Worm (Caenorhabditis elegans): Measurements from ENCODE around the gene Y62E10A.20.

Gene Y62E10A.20

DNA sequence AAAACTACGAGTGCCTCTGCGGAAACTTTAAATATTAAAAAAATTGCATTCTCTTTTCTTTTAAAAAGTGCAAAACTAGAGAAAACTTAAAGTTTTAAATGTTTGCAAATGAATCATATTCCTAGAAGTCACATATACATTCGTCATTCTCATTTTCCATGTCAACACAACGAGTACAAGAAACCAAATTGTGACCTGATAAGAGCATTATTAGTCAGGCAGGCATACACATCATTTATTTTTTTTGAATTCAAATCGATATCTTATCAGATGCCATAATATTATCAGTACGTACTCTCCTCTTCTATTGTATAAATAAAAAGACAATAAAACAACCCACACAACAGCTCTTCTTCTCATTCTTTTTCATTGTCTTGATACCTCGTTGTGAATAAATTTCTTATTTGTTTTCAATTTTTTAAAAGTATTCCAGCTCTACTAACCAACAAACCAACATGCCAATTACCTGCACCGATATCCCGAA lies 38.6 kb downstream of the Y62E10A.20 start, which contains the start of gene W02A2.9 (continued):
- TF ChIP-seq php-3 (GFP tag; IDR thresholded peaks at IDR 0.05) (0 out of 2 replicates have a peak, but pooled peaks have one; percentile 28), nhr-28 (tag; optimal IDR thresholded peaks at IDR 0.05) (peak; percentile 57), dve-1 (tag; optimal IDR thresholded peaks at IDR 0.05; ENCODE audit: insufficient read depth) (peak; percentile 72), nhr-42 (GFP tag; IDR thresholded peaks at IDR 0.05) (no peak), nhr-48 (tag; optimal IDR thresholded peaks at IDR 0.05) (peak; percentile 41), mdl-1 (tag; optimal IDR thresholded peaks at IDR 0.05) (peak in 1 of 2 experiments; percentile 37), dmd-6 (GFP tag; IDR thresholded peaks at IDR 0.05) (peak; percentile 86)

DNA sequence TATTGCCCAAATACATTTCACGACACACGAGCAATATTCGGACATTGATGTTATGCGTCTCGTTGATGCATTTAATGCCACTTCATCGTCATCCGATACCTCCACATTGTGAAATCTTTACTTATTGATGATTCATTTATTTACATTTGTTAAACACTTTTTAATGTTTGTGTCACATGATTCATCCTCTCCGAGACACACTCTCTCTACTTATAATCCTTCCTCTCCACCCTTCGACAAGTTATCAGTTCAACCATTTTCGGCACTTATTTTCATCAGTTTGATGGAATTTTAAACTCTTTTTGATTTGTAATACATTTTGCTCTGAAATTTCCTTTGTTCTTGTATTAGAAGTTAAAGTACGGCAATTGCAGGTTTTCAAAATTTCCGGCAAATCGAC lies 39.8 kb downstream of the Y62E10A.20 start:
- TF ChIP-seq zip-11 (GFP tag; IDR thresholded peaks at IDR 0.05) = no peak
- TF ChIP-seq dmd-8 (GFP tag; IDR thresholded peaks at IDR 0.05) = no peak
- TF ChIP-seq tag-97 (GFP tag; IDR thresholded peaks at IDR 0.05) = no peak
- no peak for TF ChIP-seq lin-13 (GFP tag; optimal IDR thresholded peaks at IDR 0.05)
- no peak for TF ChIP-seq lsy-2 (tag; optimal IDR thresholded peaks at IDR 0.05)
- TF ChIP-seq nhr-102 (tag; optimal IDR thresholded peaks at IDR 0.05) = no peak
- no peak for TF ChIP-seq Y75B8A.6 (GFP tag; IDR thresholded peaks at IDR 0.05)
- no peak for TF ChIP-seq tra-1 (GFP tag; IDR thresholded peaks at IDR 0.05)
- TF ChIP-seq mxl-2 (GFP tag; conservative IDR thresholded peaks at IDR 0.05) = no peak
- peak; percentile 35 for TF ChIP-seq pqm-1 (tag; optimal IDR thresholded peaks at IDR 0.05)
- no peak for TF ChIP-seq nhr-237 (tag; optimal IDR thresholded peaks at IDR 0.05)
- TF ChIP-seq hlh-11 (tag; optimal IDR thresholded peaks at IDR 0.05) = peak; percentile 39
- no peak for TF ChIP-seq pha-4 (GFP tag; IDR thresholded peaks at IDR 0.05)
- TF ChIP-seq pha-4 (tag; optimal IDR thresholded peaks at IDR 0.05) = peak; percentile 90
- no peak for TF ChIP-seq nhr-10 (tag; optimal IDR thresholded peaks at IDR 0.05)
- no peak for TF ChIP-seq lin-15B (tag; optimal IDR thresholded peaks at IDR 0.05)
- no peak for TF ChIP-seq mdl-1 (tag; optimal IDR thresholded peaks at IDR 0.05)
- no peak for TF ChIP-seq skn-1 (tag; optimal IDR thresholded peaks at IDR 0.05)
- TF ChIP-seq daf-16 (GFP tag; optimal IDR thresholded peaks at IDR 0.05) = no peak
- peak; percentile 40 for TF ChIP-seq daf-16 (tag; optimal IDR thresholded peaks at IDR 0.05)
- TF ChIP-seq unc-62 (GFP tag; optimal IDR thresholded peaks at IDR 0.05 in 1 of 2) = no peak
- TF ChIP-seq unc-62 (tag; optimal IDR thresholded peaks at IDR 0.05) = no peak
- no peak for TF ChIP-seq spr-1 (tag; optimal IDR thresholded peaks at IDR 0.05)
- TF ChIP-seq dve-1 (tag; optimal IDR thresholded peaks at IDR 0.05; ENCODE audit: insufficient read depth) = peak; percentile 72
- peak; percentile 54 for TF ChIP-seq dmd-6 (GFP tag; IDR thresholded peaks at IDR 0.05)
- TF ChIP-seq nhr-28 (tag; optimal IDR thresholded peaks at IDR 0.05) = peak; percentile 35
- no peak for TF ChIP-seq zfp-2 (tag; optimal IDR thresholded peaks at IDR 0.05)
- TF ChIP-seq aha-1 (tag) = peak; percentile 40
- TF ChIP-seq hlh-30 (tag; optimal IDR thresholded peaks at IDR 0.05; ENCODE audit: insufficient read depth) = peak; percentile 34
- TF ChIP-seq nhr-6 (tag; optimal IDR thresholded peaks at IDR 0.05) = peak; percentile 76
- TF ChIP-seq zag-1 (tag; optimal IDR thresholded peaks at IDR 0.05) = no peak

DNA sequence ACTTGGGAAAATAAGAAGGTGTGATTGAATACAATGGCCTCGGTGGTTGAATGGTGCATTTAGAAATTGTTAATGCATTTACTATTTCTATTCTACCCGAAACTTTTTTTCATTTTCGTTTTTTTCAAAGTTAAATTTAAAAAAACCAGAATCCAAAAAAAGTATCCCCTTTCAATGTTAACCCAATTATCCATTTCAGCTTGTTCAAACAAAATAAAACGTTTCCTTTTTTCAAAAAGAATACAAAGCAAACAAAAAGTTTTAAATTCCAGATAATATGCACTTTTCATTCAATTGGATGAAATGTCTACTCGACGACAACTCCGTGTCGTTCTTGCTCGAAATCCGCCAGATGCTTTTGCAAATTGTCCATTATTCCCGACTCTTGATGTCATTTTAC lies 43.3 kb downstream of the Y62E10A.20 start, which contains the start of gene W02A2.5:
Gene W02A2.5, plus strand, starts transcription at position 301 of the 400 bp plus-strand sequence.
- no peak for TF ChIP-seq snpc-4 (tag; optimal IDR thresholded peaks at IDR 0.05)
- peak in 1 of 2 experiments; percentile 62 for TF ChIP-seq unc-62 (GFP tag; optimal IDR thresholded peaks at IDR 0.05 in 1 of 2)
- TF ChIP-seq unc-62 (tag; optimal IDR thresholded peaks at IDR 0.05) = no peak

DNA sequence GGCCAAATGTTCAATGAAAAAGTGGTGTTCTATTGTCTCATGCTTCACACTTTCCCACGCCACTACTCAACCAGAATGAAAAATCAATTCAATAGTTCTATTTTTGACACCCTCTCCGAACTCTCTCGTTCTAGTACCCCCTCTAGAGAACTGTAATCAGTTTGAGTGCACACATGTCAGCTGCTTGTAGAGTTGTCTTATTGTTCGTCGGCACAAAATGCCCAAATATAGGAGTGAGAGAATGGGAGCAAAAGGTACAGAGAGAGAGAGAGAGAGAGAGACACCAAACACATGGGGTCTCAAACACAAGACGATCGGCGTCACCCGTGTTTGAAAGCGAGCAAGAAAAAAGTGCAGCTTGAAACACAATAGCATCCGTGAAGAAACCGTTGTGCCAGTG lies 51.6 kb downstream of the Y62E10A.20 start:
- peak; percentile 41 for TF ChIP-seq dve-1 (tag; optimal IDR thresholded peaks at IDR 0.05; ENCODE audit: insufficient read depth)
- TF ChIP-seq ceh-44 (GFP tag; IDR thresholded peaks at IDR 0.05) = no peak
- no peak for TF ChIP-seq vab-7 (GFP tag; IDR thresholded peaks at IDR 0.05)
- TF ChIP-seq madf-5 (GFP tag; IDR thresholded peaks at IDR 0.05) = no peak
- no peak for TF ChIP-seq ama-1 (optimal IDR thresholded peaks at IDR 0.05)
- TF ChIP-seq daf-19 (GFP tag; conservative IDR thresholded peaks at IDR 0.05) = no peak
- peak in 1 of 2 experiments; percentile 76 for TF ChIP-seq unc-62 (GFP tag; optimal IDR thresholded peaks at IDR 0.05 in 1 of 2)
- TF ChIP-seq unc-62 (tag; optimal IDR thresholded peaks at IDR 0.05) = no peak
- no peak for TF ChIP-seq ceh-32 (tag; optimal IDR thresholded peaks at IDR 0.05; ENCODE audit: poor library complexity)
- no peak for TF ChIP-seq dmd-8 (GFP tag; IDR thresholded peaks at IDR 0.05)
- TF ChIP-seq hlh-30 (tag; optimal IDR thresholded peaks at IDR 0.05; ENCODE audit: insufficient read depth) = peak; percentile 48
- TF ChIP-seq Y48G9A.11 (GFP tag; IDR thresholded peaks at IDR 0.05) = no peak
- TF ChIP-seq set-16 (GFP tag; IDR thresholded peaks at IDR 0.05) = no peak
- TF ChIP-seq snpc-1.2 (GFP tag; IDR thresholded peaks at IDR 0.05) = no peak
- TF ChIP-seq egl-27 (tag; optimal IDR thresholded peaks at IDR 0.05) = no peak
- TF ChIP-seq T26A8.4 (GFP tag; IDR thresholded peaks at IDR 0.05) = peak; percentile 28
- TF ChIP-seq hif-1 (tag; optimal IDR thresholded peaks at IDR 0.05) = peak in 1 of 2 experiments; percentile 27
- TF ChIP-seq mxl-2 (GFP tag; conservative IDR thresholded peaks at IDR 0.05) = no peak

All from whole organism, L4 larva.